Fruit fly (Drosophila melanogaster): ENCODE data around the gene dpr6.

dpr6 gene

DNA sequence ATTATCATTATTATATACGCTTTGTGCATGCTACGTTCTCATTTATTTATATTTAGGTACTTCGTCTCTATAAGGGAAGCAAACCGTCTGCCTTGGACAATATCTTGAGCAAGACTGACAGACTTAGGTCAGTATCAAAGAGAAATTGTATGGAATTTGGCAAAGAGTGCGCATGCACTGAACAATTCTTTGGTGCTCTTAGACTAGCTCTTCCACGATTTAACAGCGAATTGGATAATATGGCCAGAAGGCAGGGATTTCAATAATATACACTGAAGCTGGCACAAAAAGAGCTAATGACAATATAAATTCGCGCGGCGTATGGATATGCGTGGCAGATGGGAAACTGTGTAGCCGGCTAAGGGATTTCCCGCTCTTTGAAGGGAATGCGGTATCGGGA is 212.4 kb downstream of the dpr6 start:
- TF ChIP-seq CG4496 (GFP tag; IDR thresholded peaks at IDR 0.05) (0 out of 3 replicates have a peak, but pooled peaks have one; percentile 32), CG9948 (tag; optimal IDR thresholded peaks at IDR 0.05) (no peak), CG32121 (GFP tag; IDR thresholded peaks at IDR 0.05) (no peak), fd96Ca (GFP tag; IDR thresholded peaks at IDR 0.05) (no peak)

Data from whole organism, pupa.